Fruit fly (Drosophila melanogaster): ENCODE measurements around the gene CG9519.
A peak's percentile ranks its signal among the peaks of the same experiment; 100 is the strongest.

CG9519 gene

dm6 chrX:14825922-14826617 lies 30.1 kb downstream of the CG9519 start, which contains the start of gene rut (continued):
- no peak for TF ChIP-seq toy (GFP tag; IDR thresholded peaks at IDR 0.05)
- TF ChIP-seq CG30403 (GFP tag; optimal IDR thresholded peaks at IDR 0.05) = no peak
- TF ChIP-seq gsb-n (tag; optimal IDR thresholded peaks at IDR 0.05) = no peak
- no peak for TF ChIP-seq CG5245 (GFP tag; optimal IDR thresholded peaks at IDR 0.05)
- TF ChIP-seq sna (GFP tag; IDR thresholded peaks at IDR 0.05; ENCODE audit: partially characterized antibody) = peak; percentile 89
- TF ChIP-seq Chrac-16 (GFP tag; optimal IDR thresholded peaks at IDR 0.05) = no peak
- TF ChIP-seq H15 (GFP tag; IDR thresholded peaks at IDR 0.05) = no peak
- no peak for TF ChIP-seq ham (GFP tag; IDR thresholded peaks at IDR 0.05)
- TF ChIP-seq crc (GFP tag; optimal IDR thresholded peaks at IDR 0.05) = no peak
- TF ChIP-seq sob (GFP tag; IDR thresholded peaks at IDR 0.05) = peak; percentile 46; the same call in 1 of the 2 replicates
- no peak for TF ChIP-seq sr (GFP tag; IDR thresholded peaks at IDR 0.05)
- TF ChIP-seq repo (GFP tag; optimal IDR thresholded peaks at IDR 0.05) = no peak
- TF ChIP-seq sens (GFP tag) = peak; percentile 34
- no peak; the same call in 1 of the 2 replicates for TF ChIP-seq CG16779 (GFP tag; IDR thresholded peaks at IDR 0.05)
- peak; percentile 93 for TF ChIP-seq HLH4C (GFP tag; IDR thresholded peaks at IDR 0.05; ENCODE audit: partially characterized antibody)
- TF ChIP-seq CG4328 (GFP tag; optimal IDR thresholded peaks at IDR 0.05) = no peak
- no peak for TF ChIP-seq br (optimal IDR thresholded peaks at IDR 0.05)
- peak; percentile 93 for TF ChIP-seq CG13287 (GFP tag; IDR thresholded peaks at IDR 0.05; ENCODE audit: partially characterized antibody)
- peak; percentile 13 for TF ChIP-seq sug (tag; optimal IDR thresholded peaks at IDR 0.05)
- TF ChIP-seq CG10543 (GFP tag; optimal IDR thresholded peaks at IDR 0.05) = peak; percentile 55
- TF ChIP-seq dmrt11E (tag; optimal IDR thresholded peaks at IDR 0.05) = no peak
- no peak for TF ChIP-seq ttk (GFP tag; IDR thresholded peaks at IDR 0.05)
- no peak for TF ChIP-seq pros (GFP tag; optimal IDR thresholded peaks at IDR 0.05)
- TF ChIP-seq pita (GFP tag; optimal IDR thresholded peaks at IDR 0.05) = no peak
- TF ChIP-seq hbn (GFP tag; IDR thresholded peaks at IDR 0.05; ENCODE audit: partially characterized antibody) = peak; percentile 92
- TF ChIP-seq prd (optimal IDR thresholded peaks at IDR 0.05) = no peak
- no peak for TF ChIP-seq prd (GFP tag; IDR thresholded peaks at IDR 0.05)
- TF ChIP-seq Hr78 (GFP tag; optimal IDR thresholded peaks at IDR 0.05) = no peak
- TF ChIP-seq CG6689 (GFP tag; IDR thresholded peaks at IDR 0.05) = 0 out of 2 replicates have a peak, but pooled peaks have one; percentile 7
- TF ChIP-seq CG14050 (GFP tag; IDR thresholded peaks at IDR 0.05) = no peak
- TF ChIP-seq Spps (tag; optimal IDR thresholded peaks at IDR 0.05) = no peak
- TF ChIP-seq tap (tag; optimal IDR thresholded peaks at IDR 0.05) = no peak
- no peak for TF ChIP-seq Hsf (GFP tag; optimal IDR thresholded peaks at IDR 0.05)
- TF ChIP-seq Lhr (GFP tag; optimal IDR thresholded peaks at IDR 0.05) = no peak
- TF ChIP-seq Hand (GFP tag; optimal IDR thresholded peaks at IDR 0.05) = no peak
- no peak for TF ChIP-seq schlank (tag; optimal IDR thresholded peaks at IDR 0.05)
- no peak for TF ChIP-seq Sox100B (GFP tag; optimal IDR thresholded peaks at IDR 0.05)
- peak; percentile 3 for TF ChIP-seq CG7987 (GFP tag; optimal IDR thresholded peaks at IDR 0.05)
- TF ChIP-seq chm (GFP tag; IDR thresholded peaks at IDR 0.05) = 0 out of 2 replicates have a peak, but pooled peaks have one; percentile 63
- TF ChIP-seq CG9727 (GFP tag; optimal IDR thresholded peaks at IDR 0.05) = no peak
- no peak for TF ChIP-seq Vsx1 (GFP tag; optimal IDR thresholded peaks at IDR 0.05)
- peak; percentile 97 for TF ChIP-seq bbx (GFP tag; IDR thresholded peaks at IDR 0.05; ENCODE audit: partially characterized antibody)
- TF ChIP-seq CG3065 (GFP tag; optimal IDR thresholded peaks at IDR 0.05) = no peak
- no peak for TF ChIP-seq sima (GFP tag; optimal IDR thresholded peaks at IDR 0.05)
- TF ChIP-seq Sry-δ (GFP tag; optimal IDR thresholded peaks at IDR 0.05) = peak; percentile 91
- no peak for TF ChIP-seq ken (GFP tag; IDR thresholded peaks at IDR 0.05)
- no peak for TF ChIP-seq CG4617 (GFP tag; optimal IDR thresholded peaks at IDR 0.05; ENCODE audit: borderline replicate concordance)
- TF ChIP-seq sqz (GFP tag; optimal IDR thresholded peaks at IDR 0.05) = no peak
- TF ChIP-seq Deaf1 (tag; optimal IDR thresholded peaks at IDR 0.05) = peak; percentile 99
- TF ChIP-seq BtbVII (GFP tag; optimal IDR thresholded peaks at IDR 0.05) = no peak

Data from whole organism, embryonic.